Fruit fly (Drosophila melanogaster) whole organism, embryonic: ENCODE measurements around the gene dpr14.

Source experiments
- Atf3 ChIP-seq: fragments of 200-800 bp; sonication (Bioruptor generic); optimal IDR thresholded peaks from 3 replicates; lab custom pipeline; 2016; ENCODE audit warnings: missing biosample characterization, missing genetic modification characterization
- Atf6 ChIP-seq: fragments of 200-800 bp; sonication (Bioruptor generic); IDR thresholded peaks from 2 replicates; pipeline ENCODE4 v1.3.6; 2022; ENCODE audit warnings: missing biosample characterization, missing genetic modification characterization
- BEAF-32 ChIP-seq: fragments of 200-800 bp; sonication (Bioruptor generic); optimal IDR thresholded peaks from 3 replicates; lab custom pipeline; 2017; ENCODE audit warnings: missing biosample characterization, missing genetic modification characterization, mild to moderate bottlenecking, moderate library complexity, missing genetic modification reagents
- Bgb ChIP-seq: fragments of 200-800 bp; sonication (Bioruptor generic); IDR thresholded peaks from 2 replicates; pipeline ENCODE4 v1.3.6; 2022; ENCODE audit warnings: missing biosample characterization, missing genetic modification characterization; ENCODE audit not compliant: partially characterized antibody
- CG11093 ChIP-seq: fragments of 200-800 bp; sonication (Bioruptor generic); IDR thresholded peaks from 3 replicates; pipeline ENCODE4 v1.3.6; 2022; ENCODE audit warnings: missing biosample characterization, missing genetic modification characterization
- CG12659 ChIP-seq: fragments of 200-800 bp; sonication (Bioruptor generic); optimal IDR thresholded peaks from 3 replicates; lab custom pipeline; 2017; ENCODE audit warnings: mild to moderate bottlenecking, missing biosample characterization, missing genetic modification reagents, missing genetic modification characterization
- CG14441 ChIP-seq: fragments of 200-800 bp; sonication (Bioruptor generic); IDR thresholded peaks from 2 replicates; pipeline ENCODE4 v1.3.6; 2022; ENCODE audit warnings: missing biosample characterization, missing genetic modification characterization
- CG16863 ChIP-seq: fragments of 200-800 bp; sonication (Bioruptor generic); optimal IDR thresholded peaks from 3 replicates; lab custom pipeline; 2016; ENCODE audit warnings: missing biosample characterization, missing genetic modification characterization
- CG4730 ChIP-seq: fragments of 200-800 bp; sonication (Bioruptor generic); IDR thresholded peaks from 2 replicates; pipeline ENCODE4 v1.3.6; 2022; ENCODE audit warnings: missing biosample characterization, missing genetic modification characterization
- CG4820 ChIP-seq: fragments of 200-800 bp; sonication (Bioruptor generic); optimal IDR thresholded peaks from 3 replicates; lab custom pipeline; 2016; ENCODE audit warnings: missing biosample characterization, missing genetic modification characterization
- CG4854 ChIP-seq: fragments of 200-800 bp; sonication (Bioruptor generic); optimal IDR thresholded peaks from 2 replicates; lab custom pipeline; 2016; ENCODE audit warnings: missing biosample characterization, missing genetic modification characterization, inconsistent platforms
- CG6654 ChIP-seq: fragments of 200-800 bp; sonication (Bioruptor generic); optimal IDR thresholded peaks from 2 replicates; lab custom pipeline; 2017; ENCODE audit warnings: missing biosample characterization, mild to moderate bottlenecking, missing genetic modification characterization
- CG6791 ChIP-seq: fragments of 200-800 bp; sonication (Bioruptor generic); IDR thresholded peaks from 3 replicates; pipeline ENCODE4 v1.3.6; 2022; ENCODE audit warnings: missing biosample characterization, missing genetic modification characterization; ENCODE audit not compliant: partially characterized antibody
- CG7271 ChIP-seq: fragments of 200-800 bp; sonication (Bioruptor generic); optimal IDR thresholded peaks from 2 replicates; lab custom pipeline; 2018; ENCODE audit warnings: missing biosample characterization, mild to moderate bottlenecking, missing genetic modification characterization, moderate library complexity
- CG8388 ChIP-seq: fragments of 200-800 bp; sonication (Bioruptor generic); optimal IDR thresholded peaks from 2 replicates; lab custom pipeline; 2019; ENCODE audit warnings: missing biosample characterization, mild to moderate bottlenecking, missing genetic modification characterization, moderate library complexity
- CG9932 ChIP-seq: fragments of 200-800 bp; sonication (Bioruptor generic); IDR thresholded peaks from 2 replicates; pipeline ENCODE4 v1.3.6; 2022; ENCODE audit warnings: missing biosample characterization, missing genetic modification characterization
- Chrac-16 ChIP-seq: fragments of 200-800 bp; sonication (Bioruptor generic); optimal IDR thresholded peaks from 3 replicates; lab custom pipeline; 2016; ENCODE audit warnings: missing biosample characterization, missing genetic modification characterization
- D19A ChIP-seq: fragments of 200-800 bp; optimal IDR thresholded peaks from 3 replicates; lab custom pipeline; 2019; ENCODE audit warnings: missing biosample characterization, mild to moderate bottlenecking, missing genetic modification characterization, moderate library complexity
- Drgx ChIP-seq: fragments of 200-800 bp; sonication (Bioruptor generic); IDR thresholded peaks from 2 replicates; pipeline ENCODE4 v1.3.6; 2022; ENCODE audit warnings: missing biosample characterization, missing genetic modification characterization
- Eip74EF ChIP-seq, 2 experiments: fragments of 200-800 bp in 1 of 2; fragments of >200 bp in 1 of 2; sonication (Bioruptor generic) in 1 of 2; optimal IDR thresholded peaks; 2 replicates each; lab custom pipeline; 2017 to 2019; ENCODE audit warnings: missing biosample characterization in 2 of 2, missing genetic modification characterization in 2 of 2, mild to moderate bottlenecking in 1 of 2, moderate library complexity in 1 of 2
- Lim3 ChIP-seq: fragments of 200-800 bp; sonication (Bioruptor generic); IDR thresholded peaks from 2 replicates; pipeline ENCODE4 v1.3.6; 2022; ENCODE audit warnings: missing biosample characterization, missing genetic modification characterization
- MBD-R2 ChIP-seq: fragments of 200-800 bp; sonication (Bioruptor generic); IDR thresholded peaks from 2 replicates; pipeline ENCODE4 v1.3.6; 2022; ENCODE audit warnings: missing biosample characterization, missing genetic modification characterization
- NC2α ChIP-seq: fragments of 200-800 bp; sonication (Bioruptor generic); optimal IDR thresholded peaks from 2 replicates; lab custom pipeline; 2016; ENCODE audit warnings: missing biosample characterization, missing genetic modification characterization
- NK7.1 ChIP-seq: fragments of 200-800 bp; sonication (Bioruptor generic); optimal IDR thresholded peaks from 3 replicates; lab custom pipeline; 2016; ENCODE audit warnings: missing biosample characterization, missing genetic modification characterization
- Nf-YB ChIP-seq: fragments of 200-800 bp; sonication (Bioruptor generic); optimal IDR thresholded peaks from 3 replicates; lab custom pipeline; 2019; ENCODE audit warnings: missing biosample characterization, mild to moderate bottlenecking, missing genetic modification characterization, moderate library complexity
- Sin3A ChIP-seq: fragments of >200 bp; optimal IDR thresholded peaks from 2 replicates; lab custom pipeline; 2018
- Sox102F ChIP-seq: fragments of 200-800 bp; sonication (Bioruptor generic); optimal IDR thresholded peaks from 2 replicates; lab custom pipeline; 2018; ENCODE audit warnings: missing biosample characterization, mild to moderate bottlenecking, missing genetic modification characterization, moderate library complexity
- Vsx1 ChIP-seq: fragments of 200-800 bp; sonication (Bioruptor generic); optimal IDR thresholded peaks from 2 replicates; lab custom pipeline; 2017; ENCODE audit warnings: missing biosample characterization, mild to moderate bottlenecking, missing genetic modification characterization, missing genetic modification reagents
- ab ChIP-seq: fragments of 200-800 bp; sonication (Bioruptor generic); optimal IDR thresholded peaks from 2 replicates; lab custom pipeline; 2016; ENCODE audit warnings: missing biosample characterization, missing genetic modification characterization
- abd-A ChIP-seq: fragments of 200-800 bp; sonication (Bioruptor generic); optimal IDR thresholded peaks from 3 replicates; lab custom pipeline; 2019; ENCODE audit warnings: missing biosample characterization, mild to moderate bottlenecking, missing genetic modification characterization, moderate library complexity
- ac ChIP-seq: fragments of 200-800 bp; sonication (Bioruptor generic); optimal IDR thresholded peaks from 3 replicates; lab custom pipeline; 2017; ENCODE audit warnings: missing biosample characterization, mild to moderate bottlenecking, missing genetic modification characterization
- cato ChIP-seq: fragments of 200-800 bp; sonication (Bioruptor generic); optimal IDR thresholded peaks from 2 replicates; lab custom pipeline; 2016; ENCODE audit warnings: missing biosample characterization, missing genetic modification characterization, borderline replicate concordance
- ci ChIP-seq: fragments of 200-800 bp; sonication (Bioruptor generic); IDR thresholded peaks from 3 replicates; pipeline ENCODE4 v1.3.6; 2022; ENCODE audit warnings: missing biosample characterization, missing genetic modification characterization
- da ChIP-seq: fragments of 200-800 bp; sonication (Bioruptor generic); optimal IDR thresholded peaks from 2 replicates; lab custom pipeline; 2016; ENCODE audit warnings: missing biosample characterization, missing genetic modification characterization
- dmrt11E ChIP-seq: fragments of 200-800 bp; sonication (Bioruptor generic); optimal IDR thresholded peaks from 3 replicates; lab custom pipeline; 2018; ENCODE audit warnings: missing biosample characterization, mild to moderate bottlenecking, missing genetic modification characterization, moderate library complexity
- fd96Cb ChIP-seq: fragments of 200-800 bp; sonication (Bioruptor generic); optimal IDR thresholded peaks from 2 replicates; lab custom pipeline; 2018; ENCODE audit warnings: missing biosample characterization, mild to moderate bottlenecking, missing genetic modification characterization, moderate library complexity
- gcm2 ChIP-seq: fragments of 200-800 bp; sonication (Bioruptor generic); optimal IDR thresholded peaks from 2 replicates; lab custom pipeline; 2016; ENCODE audit warnings: missing biosample characterization, missing genetic modification characterization
- grau ChIP-seq: fragments of 200-800 bp; optimal IDR thresholded peaks from 3 replicates; lab custom pipeline; 2019; ENCODE audit warnings: missing biosample characterization, mild to moderate bottlenecking, missing genetic modification characterization, moderate library complexity
- insv ChIP-seq, 2 experiments: fragments of 200-800 bp; sonication (Bioruptor generic); optimal IDR thresholded peaks; 3 replicates each; lab custom pipeline; 2016 to 2018; ENCODE audit warnings: missing biosample characterization in 2 of 2, missing genetic modification characterization in 2 of 2
- luna ChIP-seq: fragments of 200-800 bp; sonication (Bioruptor generic); optimal IDR thresholded peaks from 2 replicates; lab custom pipeline; 2016; ENCODE audit warnings: missing biosample characterization, missing genetic modification characterization
- maf-S ChIP-seq: fragments of 200-800 bp; sonication (Bioruptor generic); optimal IDR thresholded peaks from 2 replicates; lab custom pipeline; 2016; ENCODE audit warnings: missing biosample characterization, missing genetic modification characterization
- oc ChIP-seq: fragments of 200-800 bp; sonication (Bioruptor generic); optimal IDR thresholded peaks from 2 replicates; lab custom pipeline; 2018; ENCODE audit warnings: missing biosample characterization, mild to moderate bottlenecking, missing genetic modification characterization, moderate library complexity
- ranshi ChIP-seq: fragments of 200-800 bp; sonication (Bioruptor generic); IDR thresholded peaks from 2 replicates; pipeline ENCODE4 v1.3.6; 2022; ENCODE audit warnings: missing biosample characterization, missing genetic modification characterization
- scrt ChIP-seq: fragments of 200-800 bp; sonication (Bioruptor generic); optimal IDR thresholded peaks from 2 replicates; lab custom pipeline; 2018; ENCODE audit warnings: missing biosample characterization, mild to moderate bottlenecking, missing genetic modification characterization, moderate library complexity
- sd ChIP-seq: fragments of 200-800 bp; sonication (Bioruptor generic); optimal IDR thresholded peaks from 3 replicates; lab custom pipeline; 2018; ENCODE audit warnings: missing biosample characterization, mild to moderate bottlenecking, missing genetic modification characterization, moderate library complexity
- sna ChIP-seq: fragments of 200-800 bp; sonication (Bioruptor generic); IDR thresholded peaks from 2 replicates; pipeline ENCODE4 v1.3.6; 2022; ENCODE audit warnings: missing biosample characterization, missing genetic modification characterization; ENCODE audit not compliant: partially characterized antibody
- trh ChIP-seq: fragments of 200-800 bp; sonication (Bioruptor generic); optimal IDR thresholded peaks from 2 replicates; lab custom pipeline; 2016; ENCODE audit warnings: missing biosample characterization, missing genetic modification characterization
- tup ChIP-seq: fragments of 200-800 bp; sonication (Bioruptor generic); optimal IDR thresholded peaks from 2 replicates; lab custom pipeline; 2016; ENCODE audit warnings: missing biosample characterization, mild to moderate bottlenecking, missing genetic modification characterization, moderate library complexity

Gene dpr14

dm6 chrX:7944772-7945722 lies 37.0 kb upstream of the dpr14 start (continued):
- no peak for TF ChIP-seq ab (GFP tag; lab: Kevin White, UChicago)
- TF ChIP-seq CG12659 (GFP tag; lab: Kevin White, UChicago) = peak; percentile 8
- no peak for TF ChIP-seq CG7271 (tag; lab: Kevin White, UChicago)
- no peak for TF ChIP-seq CG6654 (GFP tag; lab: Kevin White, UChicago)
- TF ChIP-seq MBD-R2 (GFP tag; lab: Robert Waterston, UW) = no peak
- TF ChIP-seq da = no peak
- TF ChIP-seq NK7.1 (GFP tag; lab: Kevin White, UChicago) = no peak
- no peak for TF ChIP-seq ranshi (GFP tag; lab: Robert Waterston, UW)
- no peak for TF ChIP-seq Atf3
- no peak for TF ChIP-seq Atf6 (GFP tag; lab: Robert Waterston, UW)
- TF ChIP-seq Vsx1 (GFP tag; lab: Kevin White, UChicago) = no peak
- peak; percentile 91 for TF ChIP-seq sd (tag; lab: Kevin White, UChicago)
- TF ChIP-seq CG11093 (GFP tag; lab: Robert Waterston, UW) = no peak
- no peak for TF ChIP-seq tup
- no peak for TF ChIP-seq CG4730 (GFP tag; lab: Robert Waterston, UW)
- peak; percentile 38 for TF ChIP-seq abd-A (tag; lab: Kevin White, UChicago)
- TF ChIP-seq CG9932 (GFP tag; lab: Robert Waterston, UW) = peak; percentile 31; the same call in 1 of the 2 replicates
- TF ChIP-seq Eip74EF (GFP tag; optimal IDR thresholded peaks at IDR 0.05; lab: Kevin White, UChicago) = no peak
- 0 out of 2 replicates have a peak, but pooled peaks have one; percentile 19 for TF ChIP-seq sna (GFP tag; lab: Robert Waterston, UW)
- no peak for TF ChIP-seq maf-S (GFP tag; lab: Kevin White, UChicago)
- no peak for TF ChIP-seq Bgb (GFP tag; lab: Robert Waterston, UW)
- TF ChIP-seq insv (GFP tag; optimal IDR thresholded peaks at IDR 0.05; lab: Kevin White, UChicago) = no peak
- TF ChIP-seq CG16863 = no peak
- no peak for TF ChIP-seq ci
- TF ChIP-seq ac (GFP tag; lab: Kevin White, UChicago) = no peak
- TF ChIP-seq Nf-YB (GFP tag; lab: Kevin White, UChicago) = no peak
- peak; percentile 50 for TF ChIP-seq grau (tag; lab: Kevin White, UChicago)
- peak; percentile 37 for TF ChIP-seq D19A (tag; lab: Kevin White, UChicago)
- peak; percentile 5 for TF ChIP-seq Chrac-16 (GFP tag; lab: Kevin White, UChicago)
- TF ChIP-seq gcm2 (GFP tag; lab: Kevin White, UChicago) = no peak
- TF ChIP-seq Sin3A (lab: Kevin White, UChicago) = no peak
- TF ChIP-seq Sox102F = peak; percentile 49
- no peak for TF ChIP-seq NC2α (GFP tag; lab: Kevin White, UChicago)
- peak; percentile 8 for TF ChIP-seq dmrt11E
- TF ChIP-seq BEAF-32 (GFP tag; lab: Kevin White, UChicago) = no peak
- no peak for TF ChIP-seq CG6791 (GFP tag; lab: Robert Waterston, UW)
- TF ChIP-seq cato (GFP tag; lab: Kevin White, UChicago) = no peak
- TF ChIP-seq CG14441 = 0 out of 2 replicates have a peak, but pooled peaks have one; percentile 35
- peak; percentile 8 for TF ChIP-seq CG4820 (GFP tag; lab: Kevin White, UChicago)
- no peak for TF ChIP-seq luna (GFP tag; lab: Kevin White, UChicago)
- no peak for TF ChIP-seq trh
- TF ChIP-seq CG4854 = no peak
- TF ChIP-seq Lim3 (GFP tag; lab: Robert Waterston, UW) = no peak
- TF ChIP-seq scrt (GFP tag; lab: Kevin White, UChicago) = no peak
- peak; percentile 42 for TF ChIP-seq fd96Cb (tag; lab: Kevin White, UChicago)
- peak; percentile 62 for TF ChIP-seq Drgx (GFP tag; lab: Robert Waterston, UW)
- no peak for TF ChIP-seq CG8388 (GFP tag; lab: Kevin White, UChicago)
- TF ChIP-seq oc (tag; lab: Kevin White, UChicago) = peak; percentile 6
